Worm (Caenorhabditis elegans) whole organism, L2 larva: ENCODE measurements around the gene cgt-3.
A peak's percentile ranks its signal among the peaks of the same experiment; 100 is the strongest.

Experiments used
- C34F6.9 ChIP-seq: fragments of 150-350 bp; optimal IDR thresholded peaks from 2 replicates; lab custom pipeline; 2014; ENCODE audit warnings: missing biosample characterization, missing genetic modification characterization
- F13H6.1 ChIP-seq: sonication (generic microtip); optimal IDR thresholded peaks from 2 replicates; lab custom pipeline; 2016; ENCODE audit warnings: missing genetic modification characterization, missing compliant biosample characterization
- R02D3.7 ChIP-seq: fragments of 150-350 bp; optimal IDR thresholded peaks from 2 replicates; lab custom pipeline; 2014; ENCODE audit warnings: missing biosample characterization, missing genetic modification characterization
- Y55F3AM.14 ChIP-seq: fragments of 200-800 bp; sonication (Bioruptor generic); optimal IDR thresholded peaks from 2 replicates; lab custom pipeline; 2018; ENCODE audit warnings: mild to moderate bottlenecking, missing genetic modification characterization, missing compliant biosample characterization
- ZK546.5 ChIP-seq: sonication (generic microtip); optimal IDR thresholded peaks from 2 replicates; lab custom pipeline; 2017; ENCODE audit warnings: missing biosample characterization, missing genetic modification characterization
- alr-1 ChIP-seq: fragments of 150-350 bp; optimal IDR thresholded peaks from 2 replicates; lab custom pipeline; 2014; ENCODE audit warnings: missing biosample characterization, missing genetic modification characterization
- aly-2 ChIP-seq: fragments of 150-350 bp; optimal IDR thresholded peaks from 2 replicates; lab custom pipeline; 2014; ENCODE audit warnings: missing biosample characterization, missing genetic modification characterization
- ama-1 ChIP-seq: fragments of 150-350 bp; optimal IDR thresholded peaks from 2 replicates; lab custom pipeline; 2018; ENCODE audit warnings: inconsistent platforms
- blmp-1 ChIP-seq: sonication (generic microtip); optimal IDR thresholded peaks from 2 replicates; lab custom pipeline; 2017; ENCODE audit warnings: missing genetic modification characterization, mild to moderate bottlenecking, missing compliant biosample characterization, antibody characterized with exemption, moderate library complexity; ENCODE audit not compliant: insufficient read depth
- ceh-16 ChIP-seq: fragments of 150-350 bp; optimal IDR thresholded peaks from 2 replicates; lab custom pipeline; 2014; ENCODE audit warnings: missing biosample characterization, missing genetic modification characterization
- ceh-82 ChIP-seq: fragments of 150-350 bp; optimal IDR thresholded peaks from 2 replicates; lab custom pipeline; 2014; ENCODE audit warnings: missing biosample characterization, missing genetic modification characterization
- crh-2 ChIP-seq: sonication (generic microtip); optimal IDR thresholded peaks from 2 replicates; lab custom pipeline; 2017; ENCODE audit warnings: missing biosample characterization, missing genetic modification characterization
- dmd-4 ChIP-seq: sonication (generic microtip); optimal IDR thresholded peaks from 2 replicates; lab custom pipeline; 2017; ENCODE audit warnings: missing biosample characterization, missing genetic modification characterization
- egl-27 ChIP-seq: sonication (generic microtip); optimal IDR thresholded peaks from 3 replicates; lab custom pipeline; 2017; ENCODE audit warnings: missing biosample characterization, missing genetic modification reagents, missing genetic modification characterization
- elt-1 ChIP-seq: fragments of 150-350 bp; optimal IDR thresholded peaks from 2 replicates; lab custom pipeline; 2014; ENCODE audit warnings: missing biosample characterization, missing genetic modification characterization
- elt-3 ChIP-seq: sonication (generic microtip); optimal IDR thresholded peaks from 2 replicates; lab custom pipeline; 2017; ENCODE audit warnings: missing biosample characterization, missing genetic modification characterization
- fos-1 ChIP-seq: fragments of 150-350 bp; optimal IDR thresholded peaks from 2 replicates; lab custom pipeline; 2014; ENCODE audit warnings: missing biosample characterization, missing genetic modification characterization
- lin-11 ChIP-seq: fragments of 150-350 bp; sonication (generic microtip); optimal IDR thresholded peaks from 2 replicates; lab custom pipeline; 2014; ENCODE audit warnings: missing biosample characterization, missing genetic modification characterization, inconsistent platforms, mixed read lengths
- lin-13 ChIP-seq: fragments of 150-350 bp; optimal IDR thresholded peaks from 2 replicates; lab custom pipeline; 2014; ENCODE audit warnings: missing biosample characterization, missing genetic modification reagents, missing genetic modification characterization
- lin-39 ChIP-seq: fragments of 150-350 bp; optimal IDR thresholded peaks from 2 replicates; lab custom pipeline; 2014; ENCODE audit warnings: missing biosample characterization, missing genetic modification reagents, missing genetic modification characterization
- lsy-2 ChIP-seq, 2 experiments: fragments of 150-350 bp in 1 of 2; sonication (generic microtip) in 1 of 2; optimal IDR thresholded peaks; 2 replicates each; lab custom pipeline; 2014 to 2017; ENCODE audit warnings: missing biosample characterization in 2 of 2, missing genetic modification characterization in 2 of 2
- mab-5 ChIP-seq: fragments of 150-350 bp; optimal IDR thresholded peaks from 2 replicates; lab custom pipeline; 2014; ENCODE audit warnings: missing biosample characterization, missing genetic modification characterization
- mbf-1 ChIP-seq: sonication (generic microtip); optimal IDR thresholded peaks from 2 replicates; lab custom pipeline; 2017; ENCODE audit warnings: missing biosample characterization, missing genetic modification characterization
- mdl-1 ChIP-seq, 2 experiments: fragments of 150-350 bp in 1 of 2; sonication (generic microtip) in 1 of 2; optimal IDR thresholded peaks; 2 replicates each; lab custom pipeline; 2017; ENCODE audit warnings: missing biosample characterization in 2 of 2, missing genetic modification characterization in 2 of 2
- nhr-10 ChIP-seq: sonication (generic microtip); optimal IDR thresholded peaks from 2 replicates; lab custom pipeline; 2017; ENCODE audit warnings: missing biosample characterization, missing genetic modification characterization
- nhr-11 ChIP-seq: fragments of 150-350 bp; optimal IDR thresholded peaks from 2 replicates; lab custom pipeline; 2014; ENCODE audit warnings: missing biosample characterization, missing genetic modification characterization
- nhr-12 ChIP-seq: fragments of 150-350 bp; optimal IDR thresholded peaks from 2 replicates; lab custom pipeline; 2014; ENCODE audit warnings: missing biosample characterization, missing genetic modification characterization
- nhr-129 ChIP-seq: fragments of 150-350 bp; optimal IDR thresholded peaks from 2 replicates; lab custom pipeline; 2014; ENCODE audit warnings: missing biosample characterization, missing genetic modification characterization
- nhr-21 ChIP-seq: fragments of 150-350 bp; optimal IDR thresholded peaks from 2 replicates; lab custom pipeline; 2014; ENCODE audit warnings: missing biosample characterization, missing genetic modification characterization
- nhr-23 ChIP-seq: fragments of 150-350 bp; optimal IDR thresholded peaks from 2 replicates; lab custom pipeline; 2014; ENCODE audit warnings: missing biosample characterization, missing genetic modification reagents, missing genetic modification characterization
- nhr-237 ChIP-seq: fragments of 150-350 bp; optimal IDR thresholded peaks from 2 replicates; lab custom pipeline; 2014; ENCODE audit warnings: missing biosample characterization, missing genetic modification characterization
- nhr-25 ChIP-seq: fragments of 150-350 bp; sonication (generic microtip); optimal IDR thresholded peaks from 3 replicates; lab custom pipeline; 2014; ENCODE audit warnings: missing biosample characterization, missing genetic modification characterization
- nhr-6 ChIP-seq: fragments of 150-350 bp; optimal IDR thresholded peaks from 2 replicates; lab custom pipeline; 2014; ENCODE audit warnings: missing biosample characterization, missing genetic modification characterization
- nhr-77 ChIP-seq: fragments of 150-350 bp; optimal IDR thresholded peaks from 2 replicates; lab custom pipeline; 2014; ENCODE audit warnings: missing biosample characterization, missing genetic modification characterization
- peb-1 ChIP-seq: fragments of 150-350 bp; optimal IDR thresholded peaks from 2 replicates; lab custom pipeline; 2014; ENCODE audit warnings: missing biosample characterization, missing genetic modification characterization
- skn-1 ChIP-seq: sonication (generic microtip); optimal IDR thresholded peaks from 2 replicates; lab custom pipeline; 2017; ENCODE audit warnings: missing biosample characterization, missing genetic modification characterization
- sma-3 ChIP-seq: sonication (generic microtip); optimal IDR thresholded peaks from 2 replicates; lab custom pipeline; 2016; ENCODE audit warnings: missing genetic modification reagents, missing genetic modification characterization, missing compliant biosample characterization
- sma-9 ChIP-seq, 2 experiments: fragments of 150-350 bp in 1 of 2; sonication (generic microtip) in 1 of 2; optimal IDR thresholded peaks; 2 replicates each; lab custom pipeline; 2014 to 2016; ENCODE audit warnings: missing genetic modification characterization in 2 of 2, mild to moderate bottlenecking in 1 of 2, missing biosample characterization in 1 of 2, missing compliant biosample characterization in 1 of 2, missing genetic modification reagents in 1 of 2, moderate library complexity in 1 of 2
- snpc-4 ChIP-seq: fragments of 150-350 bp; optimal IDR thresholded peaks from 2 replicates; lab custom pipeline; 2014; ENCODE audit warnings: missing biosample characterization, missing genetic modification characterization
- unc-39 ChIP-seq: fragments of 150-350 bp; optimal IDR thresholded peaks from 2 replicates; lab custom pipeline; 2014; ENCODE audit warnings: missing biosample characterization, missing genetic modification characterization
- unc-55 ChIP-seq: fragments of 150-350 bp; sonication (generic microtip); optimal IDR thresholded peaks from 3 replicates; lab custom pipeline; 2014; ENCODE audit warnings: missing biosample characterization, missing genetic modification reagents, missing genetic modification characterization
- unc-62 ChIP-seq: fragments of 150-350 bp; optimal IDR thresholded peaks from 2 replicates; lab custom pipeline; 2014; ENCODE audit warnings: missing biosample characterization, missing genetic modification reagents, missing genetic modification characterization
- zag-1 ChIP-seq: fragments of 150-350 bp; optimal IDR thresholded peaks from 2 replicates; lab custom pipeline; 2014; ENCODE audit warnings: missing biosample characterization, missing genetic modification characterization
- ztf-1 ChIP-seq: fragments of 200-800 bp; sonication (Bioruptor generic); conservative IDR thresholded peaks from 2 replicates; pipeline ENCODE4 v1.3.6; 2022; ENCODE audit warnings: missing genetic modification characterization, missing compliant biosample characterization
- ztf-11 ChIP-seq: sonication (generic microtip); optimal IDR thresholded peaks from 2 replicates; lab custom pipeline; 2017; ENCODE audit warnings: missing biosample characterization, missing genetic modification characterization
- ztf-4 ChIP-seq: fragments of 150-350 bp; optimal IDR thresholded peaks from 2 replicates; lab custom pipeline; 2014; ENCODE audit warnings: missing biosample characterization, missing genetic modification characterization

The cgt-3 gene

ce11 chrII:5931109-5931508 lies 20.0 kb downstream of the cgt-3 start:
- no peak for TF ChIP-seq C34F6.9
- no peak for TF ChIP-seq unc-62 (GFP tag; lab: Kevin White, UChicago)
- peak; percentile 28 for TF ChIP-seq blmp-1 (tag; lab: Kevin White, UChicago)
- TF ChIP-seq elt-1 = no peak
- no peak for TF ChIP-seq zag-1 (tag; lab: Kevin White, UChicago)
- TF ChIP-seq elt-3 (tag; lab: Kevin White, UChicago) = no peak
- no peak for TF ChIP-seq alr-1 (tag; lab: Kevin White, UChicago)
- no peak for TF ChIP-seq skn-1
- no peak for TF ChIP-seq ceh-82
- no peak for TF ChIP-seq dmd-4
- TF ChIP-seq lin-39 (tag; lab: Kevin White, UChicago) = no peak
- TF ChIP-seq mdl-1 (tag; optimal IDR thresholded peaks at IDR 0.05; lab: Kevin White, UChicago) = no peak
- TF ChIP-seq lin-11 = no peak
- no peak for TF ChIP-seq ztf-1 (GFP tag; lab: Robert Waterston, UW)
- TF ChIP-seq mbf-1 (tag; lab: Kevin White, UChicago) = no peak
- peak; percentile 23 for TF ChIP-seq sma-3 (GFP tag; lab: Kevin White, UChicago)
- TF ChIP-seq peb-1 (tag; lab: Kevin White, UChicago) = no peak
- TF ChIP-seq ZK546.5 (tag; lab: Kevin White, UChicago) = no peak
- TF ChIP-seq nhr-129 (tag; lab: Kevin White, UChicago) = peak; percentile 81
- no peak for TF ChIP-seq egl-27
- no peak for TF ChIP-seq unc-55
- no peak for TF ChIP-seq nhr-23 (tag; lab: Kevin White, UChicago)
- peak; percentile 53 for TF ChIP-seq F13H6.1 (tag; lab: Kevin White, UChicago)
- TF ChIP-seq sma-9 (GFP tag; optimal IDR thresholded peaks at IDR 0.05; lab: Kevin White, UChicago) = peak; percentile 32
- TF ChIP-seq sma-9 (tag; optimal IDR thresholded peaks at IDR 0.05; lab: Kevin White, UChicago) = no peak
- TF ChIP-seq crh-2 = peak; percentile 51
- TF ChIP-seq nhr-25 (tag; lab: Kevin White, UChicago) = peak; percentile 62
- no peak for TF ChIP-seq ama-1
- no peak for TF ChIP-seq nhr-237 (tag; lab: Kevin White, UChicago)
- no peak for TF ChIP-seq lsy-2 (tag; optimal IDR thresholded peaks at IDR 0.05; lab: Kevin White, UChicago)
- TF ChIP-seq nhr-12 (tag; lab: Kevin White, UChicago) = no peak
- peak; percentile 68 for TF ChIP-seq fos-1 (tag; lab: Kevin White, UChicago)
- TF ChIP-seq R02D3.7 (tag; lab: Kevin White, UChicago) = no peak
- TF ChIP-seq ztf-11 = no peak
- TF ChIP-seq mab-5 (tag; lab: Kevin White, UChicago) = no peak
- no peak for TF ChIP-seq Y55F3AM.14 (GFP tag; lab: Kevin White, UChicago)
- TF ChIP-seq nhr-21 (tag; lab: Kevin White, UChicago) = peak; percentile 27
- TF ChIP-seq nhr-10 (tag; lab: Kevin White, UChicago) = no peak
- TF ChIP-seq aly-2 (tag; lab: Kevin White, UChicago) = no peak
- no peak for TF ChIP-seq nhr-11 (tag; lab: Kevin White, UChicago)
- no peak for TF ChIP-seq snpc-4
- no peak for TF ChIP-seq ztf-4 (tag; lab: Kevin White, UChicago)
- TF ChIP-seq lin-13 (GFP tag; lab: Kevin White, UChicago) = peak; percentile 27
- no peak for TF ChIP-seq unc-39 (tag; lab: Kevin White, UChicago)
- no peak for TF ChIP-seq nhr-6 (tag; lab: Kevin White, UChicago)
- TF ChIP-seq nhr-77 (tag; lab: Kevin White, UChicago) = no peak
- TF ChIP-seq ceh-16 (tag; lab: Kevin White, UChicago) = no peak
